Worm (Caenorhabditis elegans) whole organism, L1 larva: ENCODE data around the gene C38C10.3.

Experiments
- jun-1 ChIP-seq: fragments of 150-350 bp; optimal IDR thresholded peaks from 2 replicates; lab custom pipeline; 2014; ENCODE audit warnings: missing biosample characterization, missing genetic modification reagents, missing genetic modification characterization
- xbp-1 ChIP-seq: sonication (generic microtip); optimal IDR thresholded peaks from 2 replicates; lab custom pipeline; 2016; ENCODE audit warnings: missing genetic modification characterization, missing compliant biosample characterization
- ztf-11 ChIP-seq, 2 experiments: sonication (generic microtip); optimal IDR thresholded peaks; 2 replicates each; lab custom pipeline; 2016 to 2017; ENCODE audit warnings: missing genetic modification characterization in 2 of 2, missing biosample characterization in 1 of 2, missing compliant biosample characterization in 1 of 2

DNA sequence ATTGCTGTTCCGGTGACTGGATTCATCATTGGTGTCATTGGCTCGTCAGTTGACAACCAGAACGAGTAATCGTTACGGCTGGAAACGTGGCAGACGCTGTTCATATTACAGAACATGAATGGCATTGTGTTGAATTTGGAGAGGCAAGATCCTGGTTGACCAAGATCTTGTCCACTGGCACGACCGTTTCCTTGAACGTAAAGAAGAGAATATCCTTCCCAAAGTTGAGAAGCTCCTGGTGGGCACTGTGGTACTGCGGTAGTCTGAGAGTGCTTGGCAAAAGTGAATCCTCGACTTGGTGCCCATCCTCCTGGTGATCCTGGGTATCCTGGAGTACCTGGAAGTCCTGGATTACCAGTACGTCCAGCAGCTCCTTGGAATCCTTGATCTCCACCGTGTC, 47.5 kb downstream of the C38C10.3 start:
- TF ChIP-seq xbp-1 (tag; lab: Kevin White, UChicago) = no peak
- no peak for TF ChIP-seq ztf-11 (tag; optimal IDR thresholded peaks at IDR 0.05; lab: Kevin White, UChicago)
- no peak for TF ChIP-seq jun-1
